Worm (Caenorhabditis elegans): ENCODE results near the gene srbc-59.

DNA sequence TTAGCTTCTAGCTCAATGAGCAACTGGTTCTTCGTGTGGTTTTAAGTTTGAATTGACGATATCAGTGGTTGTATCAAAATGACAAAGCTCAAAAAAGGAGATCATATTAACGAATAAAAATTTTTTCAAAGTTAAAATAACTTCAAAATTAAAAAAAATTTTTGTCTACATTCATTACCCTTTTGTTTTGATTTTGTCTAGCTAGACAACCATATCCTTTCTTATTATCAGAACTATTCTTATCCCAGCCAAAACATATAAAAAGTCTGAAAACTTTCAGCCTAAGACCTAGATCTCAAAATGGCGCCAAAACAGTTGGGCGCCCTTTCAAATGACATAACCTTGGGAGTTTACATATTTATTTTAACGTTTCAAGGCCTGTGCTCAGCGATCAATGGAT lies 38.7 kb downstream of the srbc-59 start, which contains the start of gene R13D11.1:
- no peak for TF ChIP-seq unc-120 (tag; optimal IDR thresholded peaks at IDR 0.05; ENCODE audit: poor library complexity, severe bottlenecking)
- TF ChIP-seq ztf-11 (tag; optimal IDR thresholded peaks at IDR 0.05) = no peak

Data from whole organism, mixed stage, embryonic.